Worm (Caenorhabditis elegans): Measurements from ENCODE around the gene T05C1.2.

ce11 chrII:4441278-4441677 lies 40.6 kb downstream of the T05C1.2 start:
- no peak for TF ChIP-seq aly-2 (tag; optimal IDR thresholded peaks at IDR 0.05)
- no peak for TF ChIP-seq nhr-25 (tag; optimal IDR thresholded peaks at IDR 0.05)
- TF ChIP-seq lin-39 (tag; optimal IDR thresholded peaks at IDR 0.05), result no peak
- TF ChIP-seq elt-3 (tag; optimal IDR thresholded peaks at IDR 0.05), result no peak
- no peak for TF ChIP-seq hmg-11 (tag; optimal IDR thresholded peaks at IDR 0.05)
- no peak for TF ChIP-seq sea-2 (GFP tag; optimal IDR thresholded peaks at IDR 0.05)
- no peak for TF ChIP-seq nhr-12 (tag; optimal IDR thresholded peaks at IDR 0.05)
- TF ChIP-seq egl-27 (tag; optimal IDR thresholded peaks at IDR 0.05), result no peak
- no peak for TF ChIP-seq snpc-4 (tag; optimal IDR thresholded peaks at IDR 0.05)
- no peak for TF ChIP-seq skn-1 (tag; optimal IDR thresholded peaks at IDR 0.05)
- TF ChIP-seq lin-15B (tag; optimal IDR thresholded peaks at IDR 0.05), result no peak
- TF ChIP-seq nfya-1 (tag; optimal IDR thresholded peaks at IDR 0.05; ENCODE audit: insufficient read depth), result peak; percentile 93
- TF ChIP-seq ama-1 (optimal IDR thresholded peaks at IDR 0.05), result no peak

Measured in whole organism, L3 larva.